Comparison of ENCODE assay signal across 4 worm cellular contexts in genomic region chrIII:13000457-13000856, ce11.
TF ChIP-seq lines count a peak whose summit lies in the region.

TSS of gene ZK1010.8 (minus strand) at chrIII:13000670.

TF ChIP-seq in whole organism, L2 larva, 48 proteins besides CTCF, POLR2A, EP300 and RAD21:
- TF ChIP-seq nhr-10 (tag; optimal IDR thresholded peaks at IDR 0.05; lab: Kevin White, UChicago) (no peak), fos-1 (tag; optimal IDR thresholded peaks at IDR 0.05; lab: Kevin White, UChicago) (peak; percentile 54)

TF ChIP-seq in whole organism, L3 larva, 47 proteins besides CTCF, POLR2A, EP300 and RAD21:
- no peak for TF ChIP-seq nhr-12 (tag; optimal IDR thresholded peaks at IDR 0.05; lab: Kevin White, UChicago)
- TF ChIP-seq pha-4 (tag; optimal IDR thresholded peaks at IDR 0.05; lab: Kevin White, UChicago) = peak; percentile 55
TF ChIP-seq in whole organism, L3 larva: peak in this region for 1.

TF ChIP-seq in whole organism, L4 larva, 104 proteins besides CTCF, POLR2A, EP300 and RAD21:
- TF ChIP-seq lsy-2 (tag; optimal IDR thresholded peaks at IDR 0.05; lab: Kevin White, UChicago) (no peak), set-16 (GFP tag; IDR thresholded peaks at IDR 0.05; lab: Robert Waterston, UW) (no peak), nhr-111 (GFP tag; optimal IDR thresholded peaks at IDR 0.05; lab: Kevin White, UChicago) (no peak), hlh-30 (tag; optimal IDR thresholded peaks at IDR 0.05; lab: Kevin White, UChicago; ENCODE audit: insufficient read depth) (peak; percentile 85), nhr-6 (tag; optimal IDR thresholded peaks at IDR 0.05; lab: Kevin White, UChicago) (peak; percentile 55), dve-1 (tag; optimal IDR thresholded peaks at IDR 0.05; lab: Kevin White, UChicago; ENCODE audit: insufficient read depth) (peak; percentile 6), egl-27 (tag; optimal IDR thresholded peaks at IDR 0.05; lab: Kevin White, UChicago) (no peak), lin-38 (GFP tag; IDR thresholded peaks at IDR 0.05; lab: Robert Waterston, UW) (no peak), nhr-41 (GFP tag; IDR thresholded peaks at IDR 0.05; lab: Robert Waterston, UW) (no peak), ceh-32 (tag; optimal IDR thresholded peaks at IDR 0.05; lab: Kevin White, UChicago; ENCODE audit: poor library complexity) (no peak), D1046.2 (GFP tag; IDR thresholded peaks at IDR 0.05; lab: Robert Waterston, UW) (no peak), dmd-6 (GFP tag; IDR thresholded peaks at IDR 0.05; lab: Robert Waterston, UW) (no peak), aha-1 (tag; lab: Kevin White, UChicago) (no peak), daf-16 (GFP tag; optimal IDR thresholded peaks at IDR 0.05; lab: Kevin White, UChicago) (no peak), daf-16 (tag; optimal IDR thresholded peaks at IDR 0.05; lab: Kevin White, UChicago) (peak; percentile 13), arid-1 (GFP tag; conservative IDR thresholded peaks at IDR 0.05; lab: Robert Waterston, UW) (no peak), ceh-20 (GFP tag; IDR thresholded peaks at IDR 0.05; lab: Robert Waterston, UW) (no peak), ztf-7 (tag; optimal IDR thresholded peaks at IDR 0.05; lab: Kevin White, UChicago) (no peak), ztf-11 (tag; optimal IDR thresholded peaks at IDR 0.05; lab: Kevin White, UChicago) (no peak), pha-4 (GFP tag; IDR thresholded peaks at IDR 0.05; lab: Robert Waterston, UW) (no peak), pha-4 (tag; optimal IDR thresholded peaks at IDR 0.05; lab: Kevin White, UChicago) (peak; percentile 83), nhr-10 (tag; optimal IDR thresholded peaks at IDR 0.05; lab: Kevin White, UChicago) (no peak), mdt-29 (GFP tag; IDR thresholded peaks at IDR 0.05; lab: Robert Waterston, UW) (no peak), lim-7 (GFP tag; IDR thresholded peaks at IDR 0.05; lab: Robert Waterston, UW) (no peak), lin-1 (GFP tag; IDR thresholded peaks at IDR 0.05; lab: Robert Waterston, UW) (no peak), zip-2 (tag; optimal IDR thresholded peaks at IDR 0.05; lab: Kevin White, UChicago) (no peak), mxl-3 (GFP tag; optimal IDR thresholded peaks at IDR 0.05; lab: Kevin White, UChicago) (no peak)

TF ChIP-seq in whole organism, mixed stage, embryonic, 35 proteins besides CTCF, POLR2A, EP300 and RAD21:
- TF ChIP-seq sem-2 (GFP tag; optimal IDR thresholded peaks at IDR 0.05; lab: Kevin White, UChicago) (no peak), pha-4 (tag; optimal IDR thresholded peaks at IDR 0.05; lab: Kevin White, UChicago) (peak; percentile 34), hlh-1 (tag; optimal IDR thresholded peaks at IDR 0.05; lab: Kevin White, UChicago) (no peak), ceh-39 (tag; optimal IDR thresholded peaks at IDR 0.05; lab: Kevin White, UChicago) (no peak)

Comparison
In these comparisons a context has a peak if more than half of its experiments do, and no peak if none do; other contexts are left out.
1. Of the 23 proteins assayed by ChIP-seq in both whole organism, L4 larva and whole organism, L2 larva: peak only in whole organism, L4 larva: nhr-6; only in whole organism, L2 larva: fos-1; in both: none; in neither: 21.